Worm (Caenorhabditis elegans): ENCODE results near the gene Y105C5B.15.

The Y105C5B.15 gene

DNA sequence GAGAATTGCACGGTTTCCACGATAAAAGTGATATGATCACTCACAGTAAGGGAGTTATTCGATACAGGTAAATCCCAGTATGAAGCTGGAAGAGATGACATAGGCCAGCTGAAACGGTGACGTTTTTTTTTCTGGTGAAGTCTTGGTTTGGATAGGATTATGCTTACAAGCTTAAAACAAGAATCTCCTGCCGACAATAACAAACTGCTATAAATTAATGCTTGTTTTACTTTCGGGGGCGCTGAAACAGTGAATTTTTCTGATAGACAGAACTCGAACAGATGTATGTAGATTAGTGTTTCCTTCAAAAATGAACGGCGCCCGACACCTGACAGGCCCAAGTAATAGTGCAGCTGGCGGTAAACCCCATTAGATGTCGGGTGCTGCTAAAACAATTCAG lies 17.9 kb upstream of the Y105C5B.15 start, which contains the start of gene srv-16:
TSS of gene srv-16 (minus strand) at position 101 of the 400 bp plus-strand sequence.
- no peak for TF ChIP-seq ceh-39 (tag; optimal IDR thresholded peaks at IDR 0.05)

DNA sequence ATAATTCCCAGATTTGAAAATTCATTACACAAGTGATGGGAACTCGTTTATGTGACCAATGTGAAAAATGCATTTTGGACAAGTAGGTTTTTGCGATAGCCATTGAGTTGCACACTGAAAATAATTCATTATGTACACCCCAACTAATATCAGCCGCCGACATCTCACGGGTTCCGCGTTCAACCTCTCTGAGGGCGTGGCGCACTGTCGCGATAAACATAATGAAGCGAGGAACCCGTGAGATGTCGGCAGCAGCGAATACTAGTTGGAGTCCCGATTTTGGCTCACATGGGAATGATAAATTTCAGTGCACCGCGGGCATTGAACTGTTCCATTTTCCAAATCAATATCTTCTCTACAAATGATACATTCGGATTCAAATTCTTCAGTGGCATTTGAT lies 14.6 kb upstream of the Y105C5B.15 start:
- no peak for TF ChIP-seq nhr-28 (tag; optimal IDR thresholded peaks at IDR 0.05)
- no peak for TF ChIP-seq blmp-1 (tag; optimal IDR thresholded peaks at IDR 0.05)
- TF ChIP-seq ztf-11 (tag; optimal IDR thresholded peaks at IDR 0.05): no peak
- no peak for TF ChIP-seq elt-1 (tag; optimal IDR thresholded peaks at IDR 0.05; ENCODE audit: borderline replicate concordance, insufficient read depth)
- TF ChIP-seq hlh-1 (tag; optimal IDR thresholded peaks at IDR 0.05): no peak
- TF ChIP-seq ceh-83 (GFP tag; optimal IDR thresholded peaks at IDR 0.05): no peak
- no peak for TF ChIP-seq drap-1 (GFP tag; optimal IDR thresholded peaks at IDR 0.05)
- no peak for TF ChIP-seq nhr-2 (tag; optimal IDR thresholded peaks at IDR 0.05)
- TF ChIP-seq snpc-4 (tag; optimal IDR thresholded peaks at IDR 0.05): no peak
- TF ChIP-seq ham-2 (GFP tag; optimal IDR thresholded peaks at IDR 0.05): no peak
- no peak for TF ChIP-seq nhr-76 (tag; optimal IDR thresholded peaks at IDR 0.05)
- TF ChIP-seq ceh-39 (tag; optimal IDR thresholded peaks at IDR 0.05): no peak
- TF ChIP-seq nhr-12 (tag; optimal IDR thresholded peaks at IDR 0.05): no peak
- TF ChIP-seq lin-13 (tag; optimal IDR thresholded peaks at IDR 0.05): no peak

- TF ChIP-seq sptf-1 (tag; optimal IDR thresholded peaks at IDR 0.05) (no peak), ceh-83 (GFP tag; optimal IDR thresholded peaks at IDR 0.05) (peak; percentile 10)
Observed at ce11 chrIV:15938471-15938870, 13.3 kb upstream of the Y105C5B.15 start.

- TF ChIP-seq mep-1 (tag; optimal IDR thresholded peaks at IDR 0.05): no peak
- TF ChIP-seq ztf-11 (tag; optimal IDR thresholded peaks at IDR 0.05): no peak
- no peak for TF ChIP-seq elt-3 (tag; optimal IDR thresholded peaks at IDR 0.05)
- TF ChIP-seq nhr-237 (tag; optimal IDR thresholded peaks at IDR 0.05): no peak
- TF ChIP-seq unc-120 (tag; optimal IDR thresholded peaks at IDR 0.05; ENCODE audit: poor library complexity, severe bottlenecking): no peak
- no peak for TF ChIP-seq nhr-28 (tag; optimal IDR thresholded peaks at IDR 0.05)
- TF ChIP-seq pha-4 (tag; optimal IDR thresholded peaks at IDR 0.05): no peak
- no peak for TF ChIP-seq mab-5 (tag; optimal IDR thresholded peaks at IDR 0.05)
- no peak for TF ChIP-seq lin-13 (tag; optimal IDR thresholded peaks at IDR 0.05)
- TF ChIP-seq sptf-1 (tag; optimal IDR thresholded peaks at IDR 0.05): no peak
- no peak for TF ChIP-seq ham-2 (GFP tag; optimal IDR thresholded peaks at IDR 0.05)
- TF ChIP-seq unc-39 (tag; optimal IDR thresholded peaks at IDR 0.05): no peak
- no peak for TF ChIP-seq ceh-43 (GFP tag; optimal IDR thresholded peaks at IDR 0.05)
- TF ChIP-seq bed-3 (GFP tag; optimal IDR thresholded peaks at IDR 0.05): no peak
- no peak for TF ChIP-seq sem-2 (GFP tag; optimal IDR thresholded peaks at IDR 0.05)
- no peak for TF ChIP-seq unc-62 (GFP tag; optimal IDR thresholded peaks at IDR 0.05)
- no peak for TF ChIP-seq blmp-1 (tag; optimal IDR thresholded peaks at IDR 0.05)
Observed at ce11 chrIV:15940811-15941210, 10.9 kb upstream of the Y105C5B.15 start.

DNA sequence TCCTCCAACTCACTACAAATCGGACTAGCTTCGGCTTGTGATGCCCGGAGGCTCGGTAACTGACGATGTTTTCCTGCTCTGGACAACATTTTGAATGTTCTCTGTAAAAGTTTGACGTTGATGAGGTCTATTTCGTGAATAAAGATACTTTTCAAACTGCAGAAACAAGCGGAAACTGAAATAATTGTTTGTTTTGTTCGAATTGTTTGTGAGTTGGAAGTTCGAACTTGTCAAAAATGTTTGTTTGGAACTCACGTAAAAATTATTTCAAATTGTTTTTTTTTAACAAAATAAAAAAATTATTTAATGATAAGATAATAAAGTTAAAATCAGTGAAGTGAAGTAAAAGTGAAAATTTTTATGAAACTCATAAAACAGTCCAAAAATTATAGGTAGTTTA lies 10.3 kb upstream of the Y105C5B.15 start, which contains the start of gene Y105C5B.11:
TSS of gene Y105C5B.11 (minus strand) at position 101 of the 400 bp plus-strand sequence.
- TF ChIP-seq ztf-11 (tag; optimal IDR thresholded peaks at IDR 0.05) (no peak), mls-2 (tag; optimal IDR thresholded peaks at IDR 0.05) (no peak), sptf-1 (tag; optimal IDR thresholded peaks at IDR 0.05) (no peak), elt-1 (tag; optimal IDR thresholded peaks at IDR 0.05; ENCODE audit: borderline replicate concordance, insufficient read depth) (no peak), M03D4.4 (tag; optimal IDR thresholded peaks at IDR 0.05) (no peak), mep-1 (tag; optimal IDR thresholded peaks at IDR 0.05) (no peak), nhr-12 (tag; optimal IDR thresholded peaks at IDR 0.05) (no peak), nhr-237 (tag; optimal IDR thresholded peaks at IDR 0.05) (no peak), unc-120 (tag; optimal IDR thresholded peaks at IDR 0.05; ENCODE audit: poor library complexity, severe bottlenecking) (no peak), sem-2 (GFP tag; optimal IDR thresholded peaks at IDR 0.05) (no peak), lin-13 (tag; optimal IDR thresholded peaks at IDR 0.05) (no peak), drap-1 (GFP tag; optimal IDR thresholded peaks at IDR 0.05) (no peak), tbx-8 (GFP tag; optimal IDR thresholded peaks at IDR 0.05) (no peak), zip-8 (tag; optimal IDR thresholded peaks at IDR 0.05) (no peak)

ce11 chrIV:15946507-15946906 lies 5.2 kb upstream of the Y105C5B.15 start, which contains the start of gene skr-10:
Gene skr-10 (plus strand): TSS chrIV:15946807.
- TF ChIP-seq nhr-237 (tag; optimal IDR thresholded peaks at IDR 0.05): no peak
- TF ChIP-seq nhr-2 (tag; optimal IDR thresholded peaks at IDR 0.05): no peak
- no peak for TF ChIP-seq ham-2 (GFP tag; optimal IDR thresholded peaks at IDR 0.05)
- TF ChIP-seq snpc-4 (tag; optimal IDR thresholded peaks at IDR 0.05): no peak
- no peak for TF ChIP-seq drap-1 (GFP tag; optimal IDR thresholded peaks at IDR 0.05)
- no peak for TF ChIP-seq pha-4 (tag; optimal IDR thresholded peaks at IDR 0.05)
- no peak for TF ChIP-seq sptf-1 (tag; optimal IDR thresholded peaks at IDR 0.05)
- no peak for TF ChIP-seq blmp-1 (tag; optimal IDR thresholded peaks at IDR 0.05)
- no peak for TF ChIP-seq elt-3 (tag; optimal IDR thresholded peaks at IDR 0.05)
- no peak for TF ChIP-seq nhr-28 (tag; optimal IDR thresholded peaks at IDR 0.05)
- TF ChIP-seq hlh-1 (tag; optimal IDR thresholded peaks at IDR 0.05): no peak
- no peak for TF ChIP-seq unc-39 (tag; optimal IDR thresholded peaks at IDR 0.05)
- TF ChIP-seq ces-1 (GFP tag; optimal IDR thresholded peaks at IDR 0.05): no peak
- TF ChIP-seq ceh-43 (GFP tag; optimal IDR thresholded peaks at IDR 0.05): no peak
- no peak for TF ChIP-seq lsy-2 (tag; optimal IDR thresholded peaks at IDR 0.05)
